Worm (Caenorhabditis elegans) whole organism, L4 larva: ENCODE measurements around the gene rom-2.

Source experiments
- D1046.2 ChIP-seq: fragments of 200-800 bp; sonication (Bioruptor generic); IDR thresholded peaks from 2 replicates; pipeline ENCODE4 v1.3.6; 2022; ENCODE audit warnings: missing genetic modification characterization, missing compliant biosample characterization
- F26F4.8 ChIP-seq: fragments of 200-800 bp; sonication (Bioruptor generic); conservative IDR thresholded peaks from 2 replicates; pipeline ENCODE4 v1.3.6; 2022; ENCODE audit warnings: missing genetic modification characterization, missing compliant biosample characterization
- F44E2.7 ChIP-seq: fragments of 200-800 bp; sonication (Bioruptor generic); IDR thresholded peaks from 2 replicates; pipeline ENCODE4 v2.1.2; 2022; ENCODE audit warnings: missing genetic modification characterization, missing compliant biosample characterization
- T20F7.1 ChIP-seq: fragments of 200-800 bp; sonication (Bioruptor generic); optimal IDR thresholded peaks from 2 replicates; lab custom pipeline; 2018; ENCODE audit warnings: mild to moderate bottlenecking, missing genetic modification characterization, missing compliant biosample characterization
- Y48G9A.11 ChIP-seq: fragments of 200-800 bp; sonication (Bioruptor generic); IDR thresholded peaks from 2 replicates; pipeline ENCODE4 v1.3.6; 2022; ENCODE audit warnings: missing genetic modification reagents, missing genetic modification characterization, missing compliant biosample characterization
- Y5F2A.4 ChIP-seq: fragments of 200-800 bp; sonication (Bioruptor generic); optimal IDR thresholded peaks from 2 replicates; lab custom pipeline; 2018; ENCODE audit warnings: mild to moderate bottlenecking, missing genetic modification characterization, missing compliant biosample characterization
- ZK337.2 ChIP-seq: fragments of 200-800 bp; sonication (Bioruptor generic); IDR thresholded peaks from 2 replicates; pipeline ENCODE4 v1.3.6; 2022; ENCODE audit warnings: missing genetic modification reagents, missing genetic modification characterization, missing compliant biosample characterization
- ZK546.5 ChIP-seq, 2 experiments: sonication (generic microtip); optimal IDR thresholded peaks; 2 replicates each; lab custom pipeline; 2017; ENCODE audit warnings: missing biosample characterization in 2 of 2, missing genetic modification characterization in 2 of 2
- aha-1 ChIP-seq: fragments of 150-350 bp; peaks from one replicate; lab custom pipeline; 2014; ENCODE audit warnings: missing biosample characterization, missing genetic modification characterization
- aly-2 ChIP-seq: sonication (generic microtip); optimal IDR thresholded peaks from 2 replicates; lab custom pipeline; 2018; ENCODE audit warnings: missing biosample characterization, missing genetic modification characterization
- arid-1 ChIP-seq: fragments of 200-800 bp; sonication (Bioruptor generic); conservative IDR thresholded peaks from 2 replicates; pipeline ENCODE4 v1.3.6; 2022; ENCODE audit warnings: missing genetic modification reagents, missing genetic modification characterization, missing compliant biosample characterization
- ceh-28 ChIP-seq: fragments of 150-350 bp; optimal IDR thresholded peaks from 2 replicates; lab custom pipeline; 2014; ENCODE audit warnings: missing biosample characterization, missing genetic modification reagents, missing genetic modification characterization
- ceh-62 ChIP-seq: sonication (generic microtip); optimal IDR thresholded peaks from 2 replicates; lab custom pipeline; 2017; ENCODE audit warnings: missing biosample characterization, missing genetic modification characterization
- ceh-82 ChIP-seq: sonication (generic microtip); optimal IDR thresholded peaks from 2 replicates; lab custom pipeline; 2017; ENCODE audit warnings: missing biosample characterization, missing genetic modification characterization
- ces-1 ChIP-seq: fragments of 150-350 bp; sonication (generic microtip); optimal IDR thresholded peaks from 4 replicates; lab custom pipeline; 2014; ENCODE audit warnings: missing biosample characterization, missing genetic modification reagents, missing genetic modification characterization
- cey-2 ChIP-seq: sonication (generic microtip); optimal IDR thresholded peaks from 3 replicates; lab custom pipeline; 2017; ENCODE audit warnings: missing genetic modification characterization, mild to moderate bottlenecking, missing compliant biosample characterization, antibody characterized with exemption, borderline replicate concordance; ENCODE audit not compliant: insufficient read depth
- ctbp-1 ChIP-seq: fragments of 200-800 bp; sonication (Bioruptor generic); IDR thresholded peaks from 2 replicates; pipeline ENCODE4 v1.3.6; 2022; ENCODE audit warnings: missing genetic modification reagents, missing genetic modification characterization, missing compliant biosample characterization
- daf-12 ChIP-seq: fragments of 150-350 bp; optimal IDR thresholded peaks from 2 replicates; lab custom pipeline; 2014; ENCODE audit warnings: missing biosample characterization, missing genetic modification reagents, missing genetic modification characterization
- daf-19 ChIP-seq: fragments of 200-800 bp; sonication (Bioruptor generic); conservative IDR thresholded peaks from 2 replicates; pipeline ENCODE4 v1.3.6; 2022; ENCODE audit warnings: missing genetic modification characterization, missing compliant biosample characterization
- dpl-1 ChIP-seq: fragments of 150-350 bp; optimal IDR thresholded peaks from 2 replicates; lab custom pipeline; 2014; ENCODE audit warnings: missing biosample characterization, missing genetic modification reagents, missing genetic modification characterization
- dve-1 ChIP-seq: sonication (generic microtip); optimal IDR thresholded peaks from 2 replicates; lab custom pipeline; 2017; ENCODE audit warnings: antibody characterized with exemption, mild to moderate bottlenecking, missing genetic modification characterization, missing compliant biosample characterization; ENCODE audit not compliant: insufficient read depth
- egl-43 ChIP-seq: fragments of 200-800 bp; sonication (Bioruptor generic); IDR thresholded peaks from 2 replicates; pipeline ENCODE4 v1.3.6; 2022; ENCODE audit warnings: missing genetic modification reagents, missing genetic modification characterization, missing compliant biosample characterization
- fkh-10 ChIP-seq: fragments of 150-350 bp; optimal IDR thresholded peaks from 2 replicates; lab custom pipeline; 2014; ENCODE audit warnings: missing biosample characterization, missing genetic modification reagents, missing genetic modification characterization
- hif-1 ChIP-seq, 2 experiments: sonication (generic microtip); optimal IDR thresholded peaks; 2 replicates each; lab custom pipeline; 2016 to 2017; ENCODE audit warnings: missing compliant biosample characterization in 2 of 2, missing genetic modification characterization in 2 of 2, missing genetic modification reagents in 2 of 2, missing genotype in 2 of 2, mild to moderate bottlenecking in 1 of 2
- hmg-1.1 ChIP-seq: fragments of 200-800 bp; sonication (Bioruptor generic); IDR thresholded peaks from 2 replicates; pipeline ENCODE4 v1.3.6; 2022; ENCODE audit warnings: missing genetic modification reagents, missing genetic modification characterization, missing compliant biosample characterization
- lim-7 ChIP-seq: fragments of 200-800 bp; sonication (Bioruptor generic); IDR thresholded peaks from 2 replicates; pipeline ENCODE4 v1.3.6; 2022; ENCODE audit warnings: missing genetic modification characterization, missing compliant biosample characterization
- lin-1 ChIP-seq: fragments of 200-800 bp; sonication (Bioruptor generic); IDR thresholded peaks from 2 replicates; pipeline ENCODE4 v1.3.6; 2022; ENCODE audit warnings: missing genetic modification reagents, missing genetic modification characterization, missing compliant biosample characterization
- lin-13 ChIP-seq: fragments of 150-350 bp; optimal IDR thresholded peaks from 2 replicates; lab custom pipeline; 2014; ENCODE audit warnings: missing biosample characterization, missing genetic modification reagents, missing genetic modification characterization
- lin-15B ChIP-seq: fragments of 150-350 bp; sonication (generic microtip); optimal IDR thresholded peaks from 3 replicates; lab custom pipeline; 2014; ENCODE audit warnings: missing biosample characterization, missing genetic modification characterization
- lin-29 ChIP-seq: fragments of 200-800 bp; sonication (Bioruptor generic); IDR thresholded peaks from 2 replicates; pipeline ENCODE4 v1.3.6; 2022; ENCODE audit warnings: missing genetic modification reagents, missing genetic modification characterization, missing compliant biosample characterization
- mdl-1 ChIP-seq, 2 experiments: fragments of 150-350 bp in 1 of 2; sonication (generic microtip) in 1 of 2; optimal IDR thresholded peaks; 2 replicates each; lab custom pipeline; 2014 to 2017; ENCODE audit warnings: missing biosample characterization in 2 of 2, missing genetic modification characterization in 2 of 2
- mdt-29 ChIP-seq: fragments of 200-800 bp; sonication (Bioruptor generic); IDR thresholded peaks from 2 replicates; pipeline ENCODE4 v1.3.6; 2022; ENCODE audit warnings: missing genetic modification reagents, missing genetic modification characterization, missing compliant biosample characterization
- mep-1 ChIP-seq: fragments of 150-350 bp; sonication (generic microtip); optimal IDR thresholded peaks from 3 replicates; lab custom pipeline; 2014; ENCODE audit warnings: missing biosample characterization, missing genetic modification characterization
- mes-2 ChIP-seq: sonication (generic microtip); optimal IDR thresholded peaks from 2 replicates; lab custom pipeline; 2016; ENCODE audit warnings: missing genotype, mild to moderate bottlenecking, missing genetic modification characterization, missing compliant biosample characterization; ENCODE audit not compliant: poor library complexity, severe bottlenecking
- mxl-2 ChIP-seq: fragments of 200-800 bp; sonication (Bioruptor generic); conservative IDR thresholded peaks from 2 replicates; pipeline ENCODE4 v1.3.6; 2022; ENCODE audit warnings: missing genetic modification reagents, missing genetic modification characterization, missing compliant biosample characterization
- nhr-10 ChIP-seq: fragments of 150-350 bp; optimal IDR thresholded peaks from 2 replicates; lab custom pipeline; 2014; ENCODE audit warnings: missing biosample characterization, missing genetic modification characterization
- nhr-102 ChIP-seq: sonication (generic microtip); optimal IDR thresholded peaks from 2 replicates; lab custom pipeline; 2016; ENCODE audit warnings: mild to moderate bottlenecking, missing genetic modification characterization, moderate library complexity, missing compliant biosample characterization
- nhr-237 ChIP-seq: sonication (generic microtip); optimal IDR thresholded peaks from 2 replicates; lab custom pipeline; 2017; ENCODE audit warnings: missing biosample characterization, missing genetic modification characterization
- nhr-25 ChIP-seq: sonication (generic microtip); optimal IDR thresholded peaks from 2 replicates; lab custom pipeline; 2017; ENCODE audit warnings: missing genetic modification characterization, mild to moderate bottlenecking, missing compliant biosample characterization, antibody characterized with exemption, moderate library complexity, borderline replicate concordance; ENCODE audit not compliant: insufficient read depth
- nhr-28 ChIP-seq: fragments of 150-350 bp; optimal IDR thresholded peaks from 2 replicates; lab custom pipeline; 2014; ENCODE audit warnings: missing biosample characterization, missing genetic modification characterization
- nhr-41 ChIP-seq: fragments of 200-800 bp; sonication (Bioruptor generic); IDR thresholded peaks from 2 replicates; pipeline ENCODE4 v1.3.6; 2022; ENCODE audit warnings: missing genetic modification reagents, missing genetic modification characterization, missing compliant biosample characterization
- nhr-76 ChIP-seq: fragments of 150-350 bp; optimal IDR thresholded peaks from 2 replicates; lab custom pipeline; 2014; ENCODE audit warnings: missing biosample characterization, missing genetic modification characterization
- pqm-1 ChIP-seq: sonication (generic microtip); optimal IDR thresholded peaks from 2 replicates; lab custom pipeline; 2017; ENCODE audit warnings: missing biosample characterization, missing genetic modification characterization
- rbr-2 ChIP-seq: sonication (generic microtip); optimal IDR thresholded peaks from 2 replicates; lab custom pipeline; 2016; ENCODE audit warnings: missing genotype, missing genetic modification characterization, missing compliant biosample characterization
- sdz-12 ChIP-seq: fragments of 200-800 bp; sonication (Bioruptor generic); optimal IDR thresholded peaks from 2 replicates; lab custom pipeline; 2018; ENCODE audit warnings: mild to moderate bottlenecking, missing genetic modification characterization, missing compliant biosample characterization
- spr-1 ChIP-seq: sonication (generic microtip); optimal IDR thresholded peaks from 2 replicates; lab custom pipeline; 2016; ENCODE audit warnings: mild to moderate bottlenecking, missing genetic modification characterization, missing compliant biosample characterization
- spr-3 ChIP-seq: fragments of 200-800 bp; sonication (Bioruptor generic); optimal IDR thresholded peaks from 2 replicates; lab custom pipeline; 2018; ENCODE audit warnings: mild to moderate bottlenecking, missing genetic modification characterization, missing compliant biosample characterization
- unc-130 ChIP-seq: sonication (generic microtip); optimal IDR thresholded peaks from 2 replicates; lab custom pipeline; 2016; ENCODE audit warnings: missing genetic modification reagents, missing genetic modification characterization, missing compliant biosample characterization
- vab-7 ChIP-seq: fragments of 200-800 bp; sonication (Bioruptor generic); IDR thresholded peaks from 2 replicates; pipeline ENCODE4 v1.3.6; 2022; ENCODE audit warnings: missing genetic modification reagents, missing genetic modification characterization, missing compliant biosample characterization
- zag-1 ChIP-seq: fragments of 150-350 bp; optimal IDR thresholded peaks from 2 replicates; lab custom pipeline; 2014; ENCODE audit warnings: missing biosample characterization, missing genetic modification characterization
- zfp-2 ChIP-seq: sonication (generic microtip); optimal IDR thresholded peaks from 2 replicates; lab custom pipeline; 2016; ENCODE audit warnings: mild to moderate bottlenecking, missing genetic modification characterization, missing compliant biosample characterization
- zip-2 ChIP-seq: fragments of 150-350 bp; optimal IDR thresholded peaks from 2 replicates; lab custom pipeline; 2014; ENCODE audit warnings: missing biosample characterization, missing genetic modification characterization

rom-2 gene

ce11 chrIII:9626602-9627001, 31.1 kb upstream of the rom-2 start (continued):
- TF ChIP-seq dpl-1 (GFP tag; lab: Kevin White, UChicago) (no peak), zip-2 (no peak), nhr-10 (tag; lab: Kevin White, UChicago) (no peak), nhr-41 (no peak), mdl-1 (tag; optimal IDR thresholded peaks at IDR 0.05; lab: Kevin White, UChicago) (no peak), daf-12 (tag; lab: Kevin White, UChicago) (no peak), Y5F2A.4 (no peak), ceh-28 (no peak), ceh-82 (no peak), spr-3 (GFP tag; lab: Kevin White, UChicago) (no peak), egl-43 (0 out of 2 replicates have a peak, but pooled peaks have one; percentile 35), lin-29 (GFP tag; lab: Robert Waterston, UW) (0 out of 2 replicates have a peak, but pooled peaks have one; percentile 26), cey-2 (tag; lab: Kevin White, UChicago) (no peak), pqm-1 (tag; lab: Kevin White, UChicago) (no peak), F26F4.8 (no peak), Y48G9A.11 (GFP tag; lab: Robert Waterston, UW) (peak; percentile 21; the same call in 1 of the 2 replicates), hif-1 (tag; optimal IDR thresholded peaks at IDR 0.05; lab: Kevin White, UChicago) (no peak), D1046.2 (no peak), zag-1 (no peak), lin-13 (GFP tag; lab: Kevin White, UChicago) (no peak), aly-2 (tag; lab: Kevin White, UChicago) (no peak), arid-1 (GFP tag; lab: Robert Waterston, UW) (peak; percentile 25; the same call in 1 of the 2 replicates), ces-1 (GFP tag; lab: Kevin White, UChicago) (no peak), F44E2.7 (GFP tag; lab: Robert Waterston, UW) (no peak), spr-1 (tag; lab: Kevin White, UChicago) (no peak), mes-2 (tag; lab: Kevin White, UChicago) (peak; percentile 28), sdz-12 (GFP tag; lab: Kevin White, UChicago) (no peak), lin-1 (GFP tag; lab: Robert Waterston, UW) (no peak), daf-19 (no peak), nhr-237 (no peak), nhr-76 (no peak), lim-7 (GFP tag; lab: Robert Waterston, UW) (no peak), nhr-25 (no peak), T20F7.1 (GFP tag; lab: Kevin White, UChicago) (no peak), lin-15B (tag; lab: Kevin White, UChicago) (no peak), zfp-2 (tag; lab: Kevin White, UChicago) (no peak), rbr-2 (no peak), fkh-10 (GFP tag; lab: Kevin White, UChicago) (no peak), nhr-28 (tag; lab: Kevin White, UChicago) (no peak), ceh-62 (tag; lab: Kevin White, UChicago) (no peak), mxl-2 (no peak), ZK546.5 (tag; optimal IDR thresholded peaks at IDR 0.05; lab: Kevin White, UChicago) (no peak), aha-1 (tag; lab: Kevin White, UChicago) (peak; percentile 17), mep-1 (tag; lab: Kevin White, UChicago) (no peak), mdt-29 (GFP tag; lab: Robert Waterston, UW) (no peak), ctbp-1 (GFP tag; lab: Robert Waterston, UW) (no peak), ZK337.2 (GFP tag; lab: Robert Waterston, UW) (no peak), dve-1 (no peak), nhr-102 (tag; lab: Kevin White, UChicago) (no peak), unc-130 (no peak), vab-7 (GFP tag; lab: Robert Waterston, UW) (no peak), hmg-1.1 (GFP tag; lab: Robert Waterston, UW) (0 out of 2 replicates have a peak, but pooled peaks have one; percentile 24)
